Fruit fly (Drosophila melanogaster): ENCODE data around the gene spn-A.

Gene spn-A

dm6 chr3R:30023445-30023844, 32.4 kb downstream of the spn-A start:
- no peak for TF ChIP-seq achi (GFP tag; optimal IDR thresholded peaks at IDR 0.05)

- TF ChIP-seq cyc (GFP tag; optimal IDR thresholded peaks at IDR 0.05): peak; percentile 1
- no peak for TF ChIP-seq spab (GFP tag; optimal IDR thresholded peaks at IDR 0.05)
- TF ChIP-seq CG31627 (GFP tag; optimal IDR thresholded peaks at IDR 0.05): peak; percentile 6
- no peak for TF ChIP-seq Smox (GFP tag; optimal IDR thresholded peaks at IDR 0.05)
- no peak for TF ChIP-seq Lpt (GFP tag; optimal IDR thresholded peaks at IDR 0.05)
- no peak for TF ChIP-seq Eip78C (GFP tag)
- TF ChIP-seq CG8319 (GFP tag; optimal IDR thresholded peaks at IDR 0.05): peak; percentile 100
- TF ChIP-seq Hr38 (GFP tag; optimal IDR thresholded peaks at IDR 0.05): no peak
- peak; percentile 9 for TF ChIP-seq Hr39 (GFP tag; optimal IDR thresholded peaks at IDR 0.05)
- TF ChIP-seq svp (GFP tag): peak; percentile 96
These were observed 33.3 kb downstream of the spn-A start, which contains the start of the genes RpS28a and Axn for dm6 chr3R:30022452-30023028. Gene RpS28a, minus strand, starts transcription at chr3R:30022648. Gene Axn, plus strand, starts transcription at chr3R:30022842.

dm6 chr3R:30021559-30022451, 34.0 kb downstream of the spn-A start, which contains the start of gene Mgat2:
Gene Mgat2, minus strand, starts transcription at chr3R:30022221.
- TF ChIP-seq dac (GFP tag; optimal IDR thresholded peaks at IDR 0.05) (no peak), CG11902 (GFP tag; optimal IDR thresholded peaks at IDR 0.05) (no peak), CG15336 (GFP tag; IDR thresholded peaks at IDR 0.05) (peak; percentile 74), fd59A (GFP tag; optimal IDR thresholded peaks at IDR 0.05) (no peak), Gug (GFP tag; IDR thresholded peaks at IDR 0.05) (no peak), CG11294 (GFP tag; IDR thresholded peaks at IDR 0.05) (no peak), Hr38 (GFP tag; optimal IDR thresholded peaks at IDR 0.05) (no peak), CG6276 (GFP tag; optimal IDR thresholded peaks at IDR 0.05) (no peak), eg (GFP tag; IDR thresholded peaks at IDR 0.05) (peak; percentile 62; the same call in 2 of the 3 replicates), spab (GFP tag; optimal IDR thresholded peaks at IDR 0.05) (no peak), lz (GFP tag; optimal IDR thresholded peaks at IDR 0.05) (no peak), cyc (GFP tag; optimal IDR thresholded peaks at IDR 0.05) (no peak), Blimp-1 (GFP tag; optimal IDR thresholded peaks at IDR 0.05) (peak; percentile 99), CG32006 (GFP tag; optimal IDR thresholded peaks at IDR 0.05) (no peak), CG6808 (GFP tag; optimal IDR thresholded peaks at IDR 0.05) (no peak), CG6792 (GFP tag; optimal IDR thresholded peaks at IDR 0.05) (no peak), topi (GFP tag; optimal IDR thresholded peaks at IDR 0.05) (peak; percentile 10), Eip75B (GFP tag; optimal IDR thresholded peaks at IDR 0.05) (no peak), CG3919 (GFP tag; optimal IDR thresholded peaks at IDR 0.05) (no peak), CG1621 (tag; optimal IDR thresholded peaks at IDR 0.05) (peak; percentile 42), Lpt (GFP tag; optimal IDR thresholded peaks at IDR 0.05) (peak; percentile 68), Sox102F (GFP tag; optimal IDR thresholded peaks at IDR 0.05) (no peak), fkh (GFP tag; optimal IDR thresholded peaks at IDR 0.05) (no peak), CG31627 (GFP tag; optimal IDR thresholded peaks at IDR 0.05) (no peak), salr (GFP tag; optimal IDR thresholded peaks at IDR 0.05) (no peak), esn (GFP tag; optimal IDR thresholded peaks at IDR 0.05) (peak; percentile 54), CG16779 (tag; optimal IDR thresholded peaks at IDR 0.05) (peak; percentile 50), svp (GFP tag) (no peak), Smox (GFP tag; optimal IDR thresholded peaks at IDR 0.05) (no peak), CG8632 (GFP tag; optimal IDR thresholded peaks at IDR 0.05) (no peak), achi (GFP tag; optimal IDR thresholded peaks at IDR 0.05) (no peak), CG10669 (GFP tag; optimal IDR thresholded peaks at IDR 0.05) (peak; percentile 35), net (GFP tag; optimal IDR thresholded peaks at IDR 0.05) (no peak), CG6854 (GFP tag; optimal IDR thresholded peaks at IDR 0.05) (peak; percentile 92), CG6163 (GFP tag; IDR thresholded peaks at IDR 0.05) (no peak; the same call in 1 of the 3 replicates), Met (GFP tag; optimal IDR thresholded peaks at IDR 0.05) (no peak), fd85E (GFP tag; optimal IDR thresholded peaks at IDR 0.05) (no peak), CG8119 (GFP tag; IDR thresholded peaks at IDR 0.05) (peak; percentile 63; the same call in 2 of the 3 replicates), Hr4 (GFP tag; optimal IDR thresholded peaks at IDR 0.05) (no peak), CG11762 (GFP tag; optimal IDR thresholded peaks at IDR 0.05; ENCODE audit: insufficient read depth) (no peak), CG7368 (GFP tag; optimal IDR thresholded peaks at IDR 0.05) (no peak)
